Worm (Caenorhabditis elegans): ENCODE results near the gene C25G6.1.

ce11 chrX:1293471-1293870 lies 22.8 kb downstream of the C25G6.1 start:
- no peak for TF ChIP-seq lin-32 (GFP tag; optimal IDR thresholded peaks at IDR 0.05)
- no peak for TF ChIP-seq elt-1 (tag; optimal IDR thresholded peaks at IDR 0.05; ENCODE audit: borderline replicate concordance, insufficient read depth)
- no peak for TF ChIP-seq ceh-43 (GFP tag; optimal IDR thresholded peaks at IDR 0.05)
- TF ChIP-seq pha-4 (tag; optimal IDR thresholded peaks at IDR 0.05), result no peak
- TF ChIP-seq sptf-1 (tag; optimal IDR thresholded peaks at IDR 0.05), result no peak
